Worm (Caenorhabditis elegans): ENCODE data around the gene cah-2.

cah-2 gene

ce11 chrII:7478487-7479234 is 4.2 kb downstream of the cah-2 start, which contains the start of the genes aka-1 and ubc-6:
aka-1 (minus strand) TSS chrII:7478537.
ubc-6 (plus strand) TSS chrII:7479187.
- TF ChIP-seq elt-1 (tag; optimal IDR thresholded peaks at IDR 0.05; ENCODE audit: borderline replicate concordance, insufficient read depth) (no peak), ham-2 (GFP tag; optimal IDR thresholded peaks at IDR 0.05) (peak; percentile 16), bed-3 (GFP tag; optimal IDR thresholded peaks at IDR 0.05) (no peak), nhr-237 (tag; optimal IDR thresholded peaks at IDR 0.05) (no peak), nhr-12 (tag; optimal IDR thresholded peaks at IDR 0.05) (no peak), drap-1 (GFP tag; optimal IDR thresholded peaks at IDR 0.05) (peak; percentile 40), blmp-1 (tag; optimal IDR thresholded peaks at IDR 0.05) (no peak), nhr-76 (tag; optimal IDR thresholded peaks at IDR 0.05) (no peak), zip-8 (tag; optimal IDR thresholded peaks at IDR 0.05) (no peak), mab-5 (tag; optimal IDR thresholded peaks at IDR 0.05) (no peak), ces-1 (GFP tag; optimal IDR thresholded peaks at IDR 0.05) (peak; percentile 65), elt-3 (tag; optimal IDR thresholded peaks at IDR 0.05) (no peak), cnd-1 (tag; optimal IDR thresholded peaks at IDR 0.05) (no peak), unc-39 (tag; optimal IDR thresholded peaks at IDR 0.05) (no peak), lsy-2 (tag; optimal IDR thresholded peaks at IDR 0.05) (peak; percentile 63), lin-32 (GFP tag; optimal IDR thresholded peaks at IDR 0.05) (no peak), nhr-2 (tag; optimal IDR thresholded peaks at IDR 0.05) (no peak), unc-120 (tag; optimal IDR thresholded peaks at IDR 0.05; ENCODE audit: poor library complexity, severe bottlenecking) (peak; percentile 51), lin-13 (tag; optimal IDR thresholded peaks at IDR 0.05) (peak; percentile 58), flh-1 (GFP tag; optimal IDR thresholded peaks at IDR 0.05) (no peak), ceh-39 (tag; optimal IDR thresholded peaks at IDR 0.05) (no peak), mep-1 (tag; optimal IDR thresholded peaks at IDR 0.05) (peak; percentile 57), M03D4.4 (tag; optimal IDR thresholded peaks at IDR 0.05) (peak; percentile 29), sptf-1 (tag; optimal IDR thresholded peaks at IDR 0.05) (peak; percentile 62), pha-4 (tag; optimal IDR thresholded peaks at IDR 0.05) (no peak), ztf-11 (tag; optimal IDR thresholded peaks at IDR 0.05) (no peak), mls-2 (tag; optimal IDR thresholded peaks at IDR 0.05) (peak; percentile 22)

- no peak for TF ChIP-seq unc-39 (tag; optimal IDR thresholded peaks at IDR 0.05)
- TF ChIP-seq blmp-1 (tag; optimal IDR thresholded peaks at IDR 0.05): no peak
- peak; percentile 57 for TF ChIP-seq ces-1 (GFP tag; optimal IDR thresholded peaks at IDR 0.05)
- no peak for TF ChIP-seq M03D4.4 (tag; optimal IDR thresholded peaks at IDR 0.05)
- TF ChIP-seq nhr-2 (tag; optimal IDR thresholded peaks at IDR 0.05): no peak
Measured at ce11 chrII:7469318-7469717, 13.6 kb downstream of the cah-2 start.

ce11 chrII:7465519-7465918 is 17.4 kb downstream of the cah-2 start, which contains the start of gene sro-1:
sro-1 (minus strand) TSS chrII:7465619.
- TF ChIP-seq M03D4.4 (tag; optimal IDR thresholded peaks at IDR 0.05) (no peak), pha-4 (tag; optimal IDR thresholded peaks at IDR 0.05) (no peak), ham-2 (GFP tag; optimal IDR thresholded peaks at IDR 0.05) (no peak), nhr-12 (tag; optimal IDR thresholded peaks at IDR 0.05) (no peak), cnd-1 (tag; optimal IDR thresholded peaks at IDR 0.05) (no peak), bed-3 (GFP tag; optimal IDR thresholded peaks at IDR 0.05) (no peak), drap-1 (GFP tag; optimal IDR thresholded peaks at IDR 0.05) (no peak), ceh-83 (GFP tag; optimal IDR thresholded peaks at IDR 0.05) (no peak), unc-62 (GFP tag; optimal IDR thresholded peaks at IDR 0.05) (no peak), nhr-76 (tag; optimal IDR thresholded peaks at IDR 0.05) (no peak), mep-1 (tag; optimal IDR thresholded peaks at IDR 0.05) (no peak)

DNA sequence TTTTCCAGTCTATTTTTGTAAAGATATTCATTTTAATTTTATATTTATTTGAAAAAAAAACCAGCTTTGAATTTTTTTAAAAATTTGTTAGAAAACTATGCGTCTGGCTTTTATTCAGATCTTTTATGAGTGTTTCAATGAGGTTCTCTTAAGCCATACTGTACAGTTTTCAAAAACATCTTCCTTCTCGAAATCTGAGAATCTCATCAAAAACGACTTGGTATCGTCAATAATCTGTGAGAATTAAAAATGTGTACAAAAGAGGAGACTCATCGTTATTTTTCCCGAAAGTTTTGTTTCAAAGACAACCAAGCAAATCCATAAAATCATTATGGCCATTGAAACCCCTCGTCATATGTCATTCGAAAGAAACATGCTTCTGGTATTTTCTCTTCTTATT is 23.7 kb downstream of the cah-2 start, which contains the start of gene D1022.2:
Gene D1022.2, plus strand, starts transcription at position 301 of the 400 bp plus-strand sequence.
- no peak for TF ChIP-seq nhr-12 (tag; optimal IDR thresholded peaks at IDR 0.05)
- no peak for TF ChIP-seq nhr-237 (tag; optimal IDR thresholded peaks at IDR 0.05)
- no peak for TF ChIP-seq mab-5 (tag; optimal IDR thresholded peaks at IDR 0.05)
- TF ChIP-seq elt-1 (tag; optimal IDR thresholded peaks at IDR 0.05; ENCODE audit: borderline replicate concordance, insufficient read depth): no peak
- TF ChIP-seq ceh-39 (tag; optimal IDR thresholded peaks at IDR 0.05): no peak

DNA sequence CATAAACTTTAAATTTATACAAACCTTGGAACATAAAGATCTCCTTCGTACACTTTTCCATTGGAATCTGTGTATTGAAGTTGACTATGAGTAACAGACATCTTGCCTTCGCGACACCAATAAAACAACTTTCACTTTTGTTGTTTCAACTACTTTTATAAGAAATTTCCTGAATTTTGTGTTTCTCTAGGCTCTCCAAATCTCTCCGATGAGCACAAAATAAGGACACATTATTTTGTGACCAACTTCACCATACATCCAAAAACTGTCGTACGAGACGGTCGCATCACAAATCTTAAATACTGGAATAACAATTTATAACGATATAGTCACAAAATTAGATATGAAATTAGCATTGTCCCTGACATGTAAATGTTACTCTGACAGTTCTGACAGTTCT is 24.2 kb downstream of the cah-2 start, which contains the start of gene D1022.5:
Gene D1022.5, minus strand, starts transcription at position 101 of the 400 bp plus-strand sequence.
- TF ChIP-seq nhr-12 (tag; optimal IDR thresholded peaks at IDR 0.05) (no peak), ceh-39 (tag; optimal IDR thresholded peaks at IDR 0.05) (no peak), lsy-2 (tag; optimal IDR thresholded peaks at IDR 0.05) (no peak), ceh-43 (GFP tag; optimal IDR thresholded peaks at IDR 0.05) (no peak), ceh-83 (GFP tag; optimal IDR thresholded peaks at IDR 0.05) (no peak), hlh-1 (tag; optimal IDR thresholded peaks at IDR 0.05) (no peak), snpc-4 (tag; optimal IDR thresholded peaks at IDR 0.05) (no peak), bed-3 (GFP tag; optimal IDR thresholded peaks at IDR 0.05) (no peak), elt-3 (tag; optimal IDR thresholded peaks at IDR 0.05) (no peak), lin-32 (GFP tag; optimal IDR thresholded peaks at IDR 0.05) (no peak), pha-4 (tag; optimal IDR thresholded peaks at IDR 0.05) (no peak), ham-2 (GFP tag; optimal IDR thresholded peaks at IDR 0.05) (no peak), sptf-1 (tag; optimal IDR thresholded peaks at IDR 0.05) (no peak), nhr-76 (tag; optimal IDR thresholded peaks at IDR 0.05) (no peak), sem-2 (GFP tag; optimal IDR thresholded peaks at IDR 0.05) (no peak)

All from whole organism, mixed stage, embryonic.